Worm (Caenorhabditis elegans): Measurements from ENCODE around the gene srx-134.

The srx-134 gene

ce11 chrV:13856376-13856775, at the start of gene srx-134:
Gene srx-134 (minus strand): TSS chrV:13856476.
- TF ChIP-seq klf-2 (GFP tag; conservative IDR thresholded peaks at IDR 0.05): no peak
- TF ChIP-seq cog-1 (tag; optimal IDR thresholded peaks at IDR 0.05): no peak
- TF ChIP-seq ztf-23 (GFP tag; IDR thresholded peaks at IDR 0.05): no peak
- TF ChIP-seq ref-1 (GFP tag; conservative IDR thresholded peaks at IDR 0.05): no peak
- TF ChIP-seq ztf-29 (GFP tag; IDR thresholded peaks at IDR 0.05): no peak
- no peak for TF ChIP-seq T22C8.4 (GFP tag; IDR thresholded peaks at IDR 0.05)
- no peak for TF ChIP-seq med-1 (GFP tag; optimal IDR thresholded peaks at IDR 0.05; ENCODE audit: insufficient read depth)
- no peak for TF ChIP-seq tab-1 (GFP tag; IDR thresholded peaks at IDR 0.05)
- TF ChIP-seq flt-1 (GFP tag; IDR thresholded peaks at IDR 0.05): no peak

- TF ChIP-seq cog-1 (tag; optimal IDR thresholded peaks at IDR 0.05): no peak
- TF ChIP-seq ztf-29 (GFP tag; IDR thresholded peaks at IDR 0.05): no peak
- TF ChIP-seq flt-1 (GFP tag; IDR thresholded peaks at IDR 0.05): no peak
- no peak for TF ChIP-seq ztf-23 (GFP tag; IDR thresholded peaks at IDR 0.05)
- no peak for TF ChIP-seq ref-1 (GFP tag; conservative IDR thresholded peaks at IDR 0.05)
- TF ChIP-seq med-1 (GFP tag; optimal IDR thresholded peaks at IDR 0.05; ENCODE audit: insufficient read depth): no peak
- TF ChIP-seq klf-2 (GFP tag; conservative IDR thresholded peaks at IDR 0.05): no peak
- no peak for TF ChIP-seq tab-1 (GFP tag; IDR thresholded peaks at IDR 0.05)
- no peak for TF ChIP-seq T22C8.4 (GFP tag; IDR thresholded peaks at IDR 0.05)
Measured at ce11 chrV:13904446-13904845, 48.2 kb upstream of the srx-134 start, which contains the start of gene stdh-3. Gene stdh-3 (plus strand): TSS chrV:13904611.

ce11 chrV:13902495-13902894, 46.2 kb upstream of the srx-134 start, which contains the start of gene C06B3.1:
Gene C06B3.1 (plus strand): TSS chrV:13902795.
- no peak for TF ChIP-seq ztf-29 (GFP tag; IDR thresholded peaks at IDR 0.05)
- TF ChIP-seq T22C8.4 (GFP tag; IDR thresholded peaks at IDR 0.05): no peak
- TF ChIP-seq ref-1 (GFP tag; conservative IDR thresholded peaks at IDR 0.05): no peak
- no peak for TF ChIP-seq ztf-23 (GFP tag; IDR thresholded peaks at IDR 0.05)

- no peak for TF ChIP-seq cog-1 (tag; optimal IDR thresholded peaks at IDR 0.05)
- TF ChIP-seq ref-1 (GFP tag; conservative IDR thresholded peaks at IDR 0.05): no peak
- TF ChIP-seq med-1 (GFP tag; optimal IDR thresholded peaks at IDR 0.05; ENCODE audit: insufficient read depth): no peak
- TF ChIP-seq ztf-23 (GFP tag; IDR thresholded peaks at IDR 0.05): no peak
- no peak for TF ChIP-seq klf-2 (GFP tag; conservative IDR thresholded peaks at IDR 0.05)
- no peak for TF ChIP-seq T22C8.4 (GFP tag; IDR thresholded peaks at IDR 0.05)
- TF ChIP-seq tab-1 (GFP tag; IDR thresholded peaks at IDR 0.05): no peak
- no peak for TF ChIP-seq flt-1 (GFP tag; IDR thresholded peaks at IDR 0.05)
- TF ChIP-seq ztf-29 (GFP tag; IDR thresholded peaks at IDR 0.05): no peak
Measured at ce11 chrV:13899213-13899612, 42.9 kb upstream of the srx-134 start, which contains the start of gene oac-3. Gene oac-3 (plus strand): TSS chrV:13899513.

ce11 chrV:13898356-13898755, 42.1 kb upstream of the srx-134 start, which contains the start of gene cyp-35C1:
Gene cyp-35C1 (minus strand): TSS chrV:13898487.
- no peak for TF ChIP-seq ref-1 (GFP tag; conservative IDR thresholded peaks at IDR 0.05)
- no peak for TF ChIP-seq klf-2 (GFP tag; conservative IDR thresholded peaks at IDR 0.05)
- TF ChIP-seq ztf-29 (GFP tag; IDR thresholded peaks at IDR 0.05): no peak
- no peak for TF ChIP-seq tab-1 (GFP tag; IDR thresholded peaks at IDR 0.05)
- TF ChIP-seq flt-1 (GFP tag; IDR thresholded peaks at IDR 0.05): no peak
- no peak for TF ChIP-seq T22C8.4 (GFP tag; IDR thresholded peaks at IDR 0.05)
- no peak for TF ChIP-seq ztf-23 (GFP tag; IDR thresholded peaks at IDR 0.05)
- no peak for TF ChIP-seq cog-1 (tag; optimal IDR thresholded peaks at IDR 0.05)

- TF ChIP-seq ztf-23 (GFP tag; IDR thresholded peaks at IDR 0.05): no peak
- TF ChIP-seq klf-2 (GFP tag; conservative IDR thresholded peaks at IDR 0.05): no peak
- no peak for TF ChIP-seq cog-1 (tag; optimal IDR thresholded peaks at IDR 0.05)
- no peak for TF ChIP-seq flt-1 (GFP tag; IDR thresholded peaks at IDR 0.05)
- no peak for TF ChIP-seq T22C8.4 (GFP tag; IDR thresholded peaks at IDR 0.05)
- TF ChIP-seq ref-1 (GFP tag; conservative IDR thresholded peaks at IDR 0.05): no peak
- TF ChIP-seq med-1 (GFP tag; optimal IDR thresholded peaks at IDR 0.05; ENCODE audit: insufficient read depth): no peak
- TF ChIP-seq ztf-29 (GFP tag; IDR thresholded peaks at IDR 0.05): no peak
- no peak for TF ChIP-seq tab-1 (GFP tag; IDR thresholded peaks at IDR 0.05)
Measured at ce11 chrV:13893583-13893982, 37.3 kb upstream of the srx-134 start.

- TF ChIP-seq T22C8.4 (GFP tag; IDR thresholded peaks at IDR 0.05) (no peak), ref-1 (GFP tag; conservative IDR thresholded peaks at IDR 0.05) (no peak), ztf-23 (GFP tag; IDR thresholded peaks at IDR 0.05) (no peak), ztf-29 (GFP tag; IDR thresholded peaks at IDR 0.05) (no peak), flt-1 (GFP tag; IDR thresholded peaks at IDR 0.05) (no peak), cog-1 (tag; optimal IDR thresholded peaks at IDR 0.05) (no peak), med-1 (GFP tag; optimal IDR thresholded peaks at IDR 0.05; ENCODE audit: insufficient read depth) (no peak), klf-2 (GFP tag; conservative IDR thresholded peaks at IDR 0.05) (no peak), tab-1 (GFP tag; IDR thresholded peaks at IDR 0.05) (no peak)
Measured at ce11 chrV:13892457-13893375, 36.4 kb upstream of the srx-134 start, which contains the start of gene sptl-3. Gene sptl-3 (plus strand): TSS chrV:13893325.

- TF ChIP-seq tab-1 (GFP tag; IDR thresholded peaks at IDR 0.05) (no peak), ref-1 (GFP tag; conservative IDR thresholded peaks at IDR 0.05) (no peak), flt-1 (GFP tag; IDR thresholded peaks at IDR 0.05) (no peak), ztf-29 (GFP tag; IDR thresholded peaks at IDR 0.05) (no peak), ztf-23 (GFP tag; IDR thresholded peaks at IDR 0.05) (no peak), cog-1 (tag; optimal IDR thresholded peaks at IDR 0.05) (no peak), klf-2 (GFP tag; conservative IDR thresholded peaks at IDR 0.05) (no peak), med-1 (GFP tag; optimal IDR thresholded peaks at IDR 0.05; ENCODE audit: insufficient read depth) (no peak), T22C8.4 (GFP tag; IDR thresholded peaks at IDR 0.05) (no peak)
Measured at ce11 chrV:13891489-13891888, 35.2 kb upstream of the srx-134 start.

- TF ChIP-seq T22C8.4 (GFP tag; IDR thresholded peaks at IDR 0.05) (no peak), klf-2 (GFP tag; conservative IDR thresholded peaks at IDR 0.05) (no peak), cog-1 (tag; optimal IDR thresholded peaks at IDR 0.05) (no peak), med-1 (GFP tag; optimal IDR thresholded peaks at IDR 0.05; ENCODE audit: insufficient read depth) (no peak), flt-1 (GFP tag; IDR thresholded peaks at IDR 0.05) (no peak), ztf-23 (GFP tag; IDR thresholded peaks at IDR 0.05) (no peak), ref-1 (GFP tag; conservative IDR thresholded peaks at IDR 0.05) (no peak)
Measured at ce11 chrV:13890473-13890872, 34.2 kb upstream of the srx-134 start, which contains the start of gene lbp-8. Gene lbp-8 (plus strand): TSS chrV:13890773.

Measured in whole organism, midembryonic.